Worm (Caenorhabditis elegans) whole organism, young adult: ENCODE measurements around the gene T21D9.2.

Source experiments
- B0336.3 ChIP-seq: fragments of 200-800 bp; sonication (Bioruptor generic); IDR thresholded peaks from 2 replicates; pipeline ENCODE4 v1.3.6; 2022; ENCODE audit warnings: missing genetic modification characterization, missing compliant biosample characterization
- C06A6.2 ChIP-seq: fragments of 200-800 bp; sonication (Bioruptor generic); conservative IDR thresholded peaks from 2 replicates; pipeline ENCODE4 v1.3.6; 2022; ENCODE audit warnings: missing genetic modification characterization, missing compliant biosample characterization
- D2030.7 ChIP-seq: fragments of 200-800 bp; sonication (Bioruptor generic); IDR thresholded peaks from 2 replicates; pipeline ENCODE4 v1.3.6; 2022; ENCODE audit warnings: missing genetic modification reagents, missing genetic modification characterization, missing compliant biosample characterization
- F33H1.4 ChIP-seq: fragments of 200-800 bp; sonication (Bioruptor generic); IDR thresholded peaks from 2 replicates; pipeline ENCODE4 v1.3.6; 2022; ENCODE audit warnings: missing genetic modification reagents, missing genetic modification characterization, missing compliant biosample characterization
- F37B4.10 ChIP-seq: fragments of 200-800 bp; sonication (Bioruptor generic); IDR thresholded peaks from 2 replicates; pipeline ENCODE4 v1.3.6; 2022; ENCODE audit warnings: missing genetic modification characterization, missing compliant biosample characterization
- F52B5.7 ChIP-seq: sonication (generic microtip); optimal IDR thresholded peaks from 2 replicates; lab custom pipeline; 2016; ENCODE audit warnings: mild to moderate bottlenecking, missing genetic modification characterization, missing compliant biosample characterization
- Y79H2A.3 ChIP-seq: fragments of 200-800 bp; sonication (Bioruptor generic); conservative IDR thresholded peaks from 2 replicates; pipeline ENCODE4 v1.3.6; 2022; ENCODE audit warnings: missing genetic modification reagents, missing genetic modification characterization, missing compliant biosample characterization
- aptf-3 ChIP-seq: fragments of 200-800 bp; sonication (Bioruptor generic); IDR thresholded peaks from 2 replicates; pipeline ENCODE4 v1.3.6; 2022; ENCODE audit warnings: missing genetic modification characterization, missing compliant biosample characterization
- attf-3 ChIP-seq: fragments of 200-800 bp; sonication (Bioruptor generic); conservative IDR thresholded peaks from 2 replicates; pipeline ENCODE4 v1.3.6; 2022; ENCODE audit warnings: missing genetic modification reagents, missing genetic modification characterization, missing compliant biosample characterization
- attf-5 ChIP-seq: fragments of 200-800 bp; sonication (Bioruptor generic); optimal IDR thresholded peaks from 2 replicates; lab custom pipeline; 2018; ENCODE audit warnings: mild to moderate bottlenecking, missing genetic modification characterization, missing compliant biosample characterization
- bed-1 ChIP-seq: fragments of 200-800 bp; sonication (Bioruptor generic); IDR thresholded peaks from 2 replicates; pipeline ENCODE4 v1.3.6; 2022; ENCODE audit warnings: missing genetic modification reagents, missing genetic modification characterization, missing compliant biosample characterization
- bed-2 ChIP-seq: fragments of 200-800 bp; sonication (Bioruptor generic); IDR thresholded peaks from 2 replicates; pipeline ENCODE4 v1.3.6; 2022; ENCODE audit warnings: missing genetic modification reagents, missing genetic modification characterization, missing compliant biosample characterization
- ceh-100 ChIP-seq: fragments of 200-800 bp; sonication (Bioruptor generic); IDR thresholded peaks from 2 replicates; pipeline ENCODE4 v1.3.6; 2022; ENCODE audit warnings: missing genetic modification reagents, missing genetic modification characterization, missing compliant biosample characterization
- ceh-79 ChIP-seq: sonication (generic microtip); optimal IDR thresholded peaks from 2 replicates; lab custom pipeline; 2017; ENCODE audit warnings: mild to moderate bottlenecking, missing genetic modification characterization, missing compliant biosample characterization
- ceh-91 ChIP-seq: fragments of 200-800 bp; sonication (Bioruptor generic); IDR thresholded peaks from 2 replicates; pipeline ENCODE4 v1.3.6; 2022; ENCODE audit warnings: missing genetic modification reagents, missing genetic modification characterization, missing compliant biosample characterization
- die-1 ChIP-seq: sonication (generic microtip); optimal IDR thresholded peaks from 2 replicates; lab custom pipeline; 2016; ENCODE audit warnings: missing genotype, mild to moderate bottlenecking, missing genetic modification characterization, missing compliant biosample characterization
- dpl-1 ChIP-seq: fragments of 150-350 bp; optimal IDR thresholded peaks from 2 replicates; lab custom pipeline; 2014; ENCODE audit warnings: missing biosample characterization, missing genetic modification reagents, missing genetic modification characterization
- efl-1 ChIP-seq: fragments of 150-350 bp; optimal IDR thresholded peaks from 2 replicates; lab custom pipeline; 2014; ENCODE audit warnings: missing biosample characterization, missing genetic modification reagents, missing genetic modification characterization
- egl-18 ChIP-seq: fragments of 200-800 bp; sonication (Bioruptor generic); IDR thresholded peaks from 2 replicates; pipeline ENCODE4 v1.3.6; 2022; ENCODE audit warnings: missing genetic modification reagents, missing genetic modification characterization, missing compliant biosample characterization
- egrh-3 ChIP-seq: fragments of 200-800 bp; sonication (Bioruptor generic); IDR thresholded peaks from 2 replicates; pipeline ENCODE4 v1.3.6; 2022; ENCODE audit warnings: missing genetic modification reagents, missing genetic modification characterization, missing compliant biosample characterization
- ets-4 ChIP-seq: fragments of 200-800 bp; sonication (Bioruptor generic); optimal IDR thresholded peaks from 2 replicates; lab custom pipeline; 2018; ENCODE audit warnings: mild to moderate bottlenecking, missing genetic modification characterization, missing compliant biosample characterization
- him-1 ChIP-seq: sonication (generic microtip); optimal IDR thresholded peaks from 2 replicates; lab custom pipeline; 2016; ENCODE audit warnings: missing genotype, missing genetic modification reagents, missing genetic modification characterization, missing compliant biosample characterization
- hlh-12 ChIP-seq: sonication (generic microtip); optimal IDR thresholded peaks from 2 replicates; lab custom pipeline; 2016; ENCODE audit warnings: missing genetic modification characterization, missing compliant biosample characterization
- hlh-26 ChIP-seq: fragments of 200-800 bp; sonication (Bioruptor generic); conservative IDR thresholded peaks from 2 replicates; pipeline ENCODE4 v1.3.6; 2022; ENCODE audit warnings: missing genetic modification reagents, missing genetic modification characterization, missing compliant biosample characterization
- hrde-1 ChIP-seq: sonication (generic microtip); optimal IDR thresholded peaks from 2 replicates; lab custom pipeline; 2016; ENCODE audit warnings: missing genetic modification characterization, mild to moderate bottlenecking, missing compliant biosample characterization, moderate library complexity, missing genotype, missing genetic modification reagents, borderline replicate concordance
- let-526 ChIP-seq: fragments of 200-800 bp; sonication (Bioruptor generic); IDR thresholded peaks from 2 replicates; pipeline ENCODE4 v1.3.6; 2022; ENCODE audit warnings: missing genetic modification reagents, missing genetic modification characterization, missing compliant biosample characterization
- lin-26 ChIP-seq: fragments of 200-800 bp; sonication (Bioruptor generic); IDR thresholded peaks from 2 replicates; pipeline ENCODE4 v1.3.6; 2022; ENCODE audit warnings: missing genetic modification reagents, missing genetic modification characterization, missing compliant biosample characterization
- lin-40 ChIP-seq: sonication (generic microtip); optimal IDR thresholded peaks from 2 replicates; lab custom pipeline; 2016; ENCODE audit warnings: missing genetic modification characterization, mild to moderate bottlenecking, missing compliant biosample characterization, missing genotype, missing genetic modification reagents
- lir-1 ChIP-seq: fragments of 200-800 bp; sonication (Bioruptor generic); conservative IDR thresholded peaks from 2 replicates; pipeline ENCODE4 v1.3.6; 2022; ENCODE audit warnings: missing genetic modification reagents, missing genetic modification characterization, missing compliant biosample characterization
- lsy-27 ChIP-seq: sonication (generic microtip); optimal IDR thresholded peaks from 2 replicates; lab custom pipeline; 2017; ENCODE audit warnings: missing genetic modification characterization, mild to moderate bottlenecking, missing compliant biosample characterization, antibody characterized with exemption, missing genotype, borderline replicate concordance; ENCODE audit not compliant: insufficient read depth
- mcd-1 ChIP-seq: fragments of 200-800 bp; sonication (Bioruptor generic); IDR thresholded peaks from 2 replicates; pipeline ENCODE4 v1.3.6; 2022; ENCODE audit warnings: missing genetic modification reagents, missing genetic modification characterization, missing compliant biosample characterization
- pbrm-1 ChIP-seq: fragments of 200-800 bp; sonication (Bioruptor generic); IDR thresholded peaks from 2 replicates; pipeline ENCODE4 v1.3.6; 2022; ENCODE audit warnings: missing genetic modification reagents, missing genetic modification characterization, missing compliant biosample characterization
- pha-4 ChIP-seq: fragments of 150-350 bp; sonication (generic microtip); optimal IDR thresholded peaks from 2 replicates; lab custom pipeline; 2014; ENCODE audit warnings: missing biosample characterization, missing genetic modification reagents, missing genetic modification characterization
- repo-1 ChIP-seq: sonication (generic microtip); optimal IDR thresholded peaks from 2 replicates; lab custom pipeline; 2017; ENCODE audit warnings: mild to moderate bottlenecking, missing genetic modification characterization, missing compliant biosample characterization
- sea-2 ChIP-seq: fragments of 200-800 bp; sonication (Bioruptor generic); IDR thresholded peaks from 2 replicates; pipeline ENCODE4 v1.3.6; 2022; ENCODE audit warnings: missing genetic modification characterization, missing compliant biosample characterization
- snpc-1.1 ChIP-seq: sonication (generic microtip); optimal IDR thresholded peaks from 2 replicates; lab custom pipeline; 2017; ENCODE audit warnings: missing genetic modification characterization, mild to moderate bottlenecking, missing compliant biosample characterization, antibody characterized with exemption, moderate library complexity, missing genotype, missing genetic modification reagents; ENCODE audit not compliant: insufficient read depth
- snpc-3.4 ChIP-seq: sonication (generic microtip); optimal IDR thresholded peaks from 2 replicates; lab custom pipeline; 2017; ENCODE audit warnings: missing genetic modification characterization, mild to moderate bottlenecking, missing compliant biosample characterization, antibody characterized with exemption, moderate library complexity, missing genotype, missing genetic modification reagents
- sptf-2 ChIP-seq: fragments of 200-800 bp; sonication (Bioruptor generic); optimal IDR thresholded peaks from 2 replicates; lab custom pipeline; 2018; ENCODE audit warnings: mild to moderate bottlenecking, missing genetic modification characterization, missing compliant biosample characterization
- tbp1 ChIP-seq: fragments of 200-800 bp; sonication (Bioruptor generic); optimal IDR thresholded peaks from 2 replicates; lab custom pipeline; 2018; ENCODE audit warnings: mild to moderate bottlenecking, missing genetic modification characterization, missing compliant biosample characterization
- tlf-1 ChIP-seq: fragments of 200-800 bp; sonication (Bioruptor generic); optimal IDR thresholded peaks from 2 replicates; lab custom pipeline; 2018; ENCODE audit warnings: mild to moderate bottlenecking, missing genetic modification characterization, missing compliant biosample characterization
- unc-62 ChIP-seq: fragments of 150-350 bp; optimal IDR thresholded peaks from 2 replicates; lab custom pipeline; 2014; ENCODE audit warnings: missing biosample characterization, missing genetic modification reagents, missing genetic modification characterization
- xnd-1 ChIP-seq: sonication (generic microtip); optimal IDR thresholded peaks from 2 replicates; lab custom pipeline; 2016; ENCODE audit warnings: missing genotype, missing genetic modification reagents, missing genetic modification characterization, missing compliant biosample characterization
- zfh-2 ChIP-seq: fragments of 200-800 bp; sonication (Bioruptor generic); conservative IDR thresholded peaks from 2 replicates; pipeline ENCODE4 v1.3.6; 2022; ENCODE audit warnings: missing genetic modification reagents, missing genetic modification characterization, missing compliant biosample characterization
- zim-3 ChIP-seq: sonication (generic microtip); optimal IDR thresholded peaks from 2 replicates; lab custom pipeline; 2017; ENCODE audit warnings: mild to moderate bottlenecking, missing genetic modification characterization, moderate library complexity, missing compliant biosample characterization

The T21D9.2 gene

DNA sequence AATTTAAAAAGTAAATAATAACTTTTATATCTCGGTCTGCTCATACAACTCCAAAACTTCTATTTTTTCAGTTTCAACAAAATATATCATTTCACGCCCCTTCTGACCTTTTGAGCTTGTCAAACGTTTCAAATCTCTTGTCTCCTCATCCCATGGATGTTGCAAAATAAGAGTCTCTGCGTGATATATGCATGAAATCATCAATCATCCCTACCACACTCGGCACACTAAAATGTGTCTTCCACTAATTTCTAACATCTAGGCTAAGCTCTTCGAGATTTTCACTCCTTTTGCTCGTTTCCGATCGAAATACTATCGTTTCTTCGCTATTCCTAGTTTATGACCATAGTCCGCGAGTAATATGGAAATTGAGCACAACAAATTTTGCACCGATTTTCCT is 2.3 kb upstream of the T21D9.2 start:
- TF ChIP-seq attf-3 (GFP tag; lab: Robert Waterston, UW), result no peak
- TF ChIP-seq F37B4.10 (GFP tag; lab: Robert Waterston, UW), result no peak
- no peak for TF ChIP-seq F33H1.4 (GFP tag; lab: Robert Waterston, UW)
- TF ChIP-seq D2030.7, result no peak
- no peak for TF ChIP-seq F52B5.7
- TF ChIP-seq die-1, result no peak
- TF ChIP-seq bed-2 (GFP tag; lab: Robert Waterston, UW), result no peak
- TF ChIP-seq egl-18 (GFP tag; lab: Robert Waterston, UW), result no peak
- no peak for TF ChIP-seq aptf-3 (GFP tag; lab: Robert Waterston, UW)
- no peak for TF ChIP-seq repo-1 (tag; lab: Kevin White, UChicago)

DNA sequence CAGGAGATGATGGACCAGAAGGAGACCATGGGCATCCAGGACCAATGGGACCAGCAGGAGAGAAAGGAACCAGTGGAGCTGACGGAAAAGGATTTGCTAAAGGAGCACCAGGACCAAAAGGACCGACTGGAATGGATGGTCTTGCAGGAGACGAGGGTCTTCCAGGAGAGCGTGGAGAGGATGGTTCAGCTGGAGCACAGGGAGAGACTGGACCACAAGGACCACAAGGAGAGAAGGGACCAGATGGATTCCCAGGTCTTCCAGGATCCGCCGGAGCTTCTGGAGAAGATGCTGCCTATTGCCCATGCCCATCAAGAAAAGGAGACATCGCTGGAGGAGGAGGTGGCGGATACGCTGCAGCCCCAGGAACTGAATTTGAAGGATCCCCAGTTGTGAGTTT is 2.6 kb downstream of the T21D9.2 start:
- TF ChIP-seq egrh-3 (GFP tag; lab: Robert Waterston, UW) (peak; percentile 31; the same call in 1 of the 2 replicates), lir-1 (GFP tag; lab: Robert Waterston, UW) (no peak), zfh-2 (GFP tag; lab: Robert Waterston, UW) (0 out of 2 replicates have a peak, but pooled peaks have one; percentile 21)

DNA sequence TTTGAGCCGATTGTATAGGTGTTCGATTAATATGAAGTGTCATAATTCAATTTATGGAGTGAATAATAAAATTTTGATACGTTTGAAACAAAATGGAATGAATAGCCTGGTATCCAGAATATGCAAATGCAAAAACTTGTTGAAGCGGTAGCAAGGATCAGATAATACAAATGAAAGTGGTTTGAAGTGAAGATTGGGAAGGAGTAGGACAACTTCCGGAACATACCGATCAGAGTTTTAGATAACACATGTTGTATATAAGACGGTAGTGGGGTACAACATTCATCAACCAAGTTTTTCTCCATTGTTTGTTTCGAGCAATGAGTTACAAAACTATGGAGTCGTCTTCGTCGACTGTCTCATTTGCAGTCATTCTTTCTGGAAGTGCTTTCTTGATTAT is 3.5 kb downstream of the T21D9.2 start, which contains the start of gene col-164:
TSS of gene col-164 (plus strand) at position 301 of the 400 bp plus-strand sequence.
- TF ChIP-seq ceh-91 (GFP tag; lab: Robert Waterston, UW) (no peak), attf-5 (GFP tag; lab: Kevin White, UChicago) (no peak), attf-3 (GFP tag; lab: Robert Waterston, UW) (no peak), tlf-1 (GFP tag; lab: Kevin White, UChicago) (no peak), lsy-27 (tag; lab: Kevin White, UChicago) (no peak), xnd-1 (tag; lab: Kevin White, UChicago) (no peak), Y79H2A.3 (no peak), ets-4 (GFP tag; lab: Kevin White, UChicago) (no peak), mcd-1 (GFP tag; lab: Robert Waterston, UW) (no peak)
- TF ChIP-seq, all 124 proteins: peak for 0

DNA sequence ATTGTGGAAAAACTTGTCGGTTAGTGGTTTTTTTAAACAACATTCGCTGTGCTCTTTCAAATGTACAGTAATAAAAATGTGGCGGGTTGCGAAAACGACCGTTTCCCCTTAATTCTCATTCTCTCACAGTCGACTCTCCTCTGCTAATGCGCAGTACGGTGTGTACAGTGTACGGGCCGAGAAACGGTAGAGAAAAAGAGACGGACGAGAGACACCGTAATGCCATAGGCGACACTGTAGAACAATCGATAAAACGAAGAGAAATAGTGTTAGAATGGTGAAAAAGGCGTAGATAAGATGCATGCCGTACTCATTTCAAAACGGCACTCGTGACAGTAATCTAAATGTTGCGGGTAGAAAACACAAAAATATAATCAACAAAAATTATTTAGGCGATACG is 6.2 kb downstream of the T21D9.2 start:
- TF ChIP-seq snpc-3.4 (tag; lab: Kevin White, UChicago) (no peak), tbp1 (no peak), dpl-1 (no peak), bed-1 (GFP tag; lab: Robert Waterston, UW) (no peak), lin-40 (tag; lab: Kevin White, UChicago) (peak; percentile 15), sptf-2 (GFP tag; lab: Kevin White, UChicago) (no peak), efl-1 (GFP tag; lab: Kevin White, UChicago) (no peak), snpc-1.1 (tag; lab: Kevin White, UChicago) (no peak), B0336.3 (peak; percentile 24; the same call in 1 of the 2 replicates), him-1 (tag; lab: Kevin White, UChicago) (no peak), ceh-79 (tag; lab: Kevin White, UChicago) (no peak), xnd-1 (tag; lab: Kevin White, UChicago) (no peak), let-526 (no peak), lin-26 (GFP tag; lab: Robert Waterston, UW) (no peak), aptf-3 (GFP tag; lab: Robert Waterston, UW) (no peak), ceh-100 (GFP tag; lab: Robert Waterston, UW) (no peak), pbrm-1 (GFP tag; lab: Robert Waterston, UW) (no peak), pha-4 (no peak), F37B4.10 (GFP tag; lab: Robert Waterston, UW) (no peak), F52B5.7 (no peak), hrde-1 (tag; lab: Kevin White, UChicago) (no peak), hlh-12 (tag; lab: Kevin White, UChicago) (no peak), C06A6.2 (no peak), hlh-26 (GFP tag; lab: Robert Waterston, UW) (no peak), sea-2 (GFP tag; lab: Robert Waterston, UW) (no peak), unc-62 (GFP tag; lab: Kevin White, UChicago) (peak; percentile 3), zim-3 (no peak)
